Fruit fly (Drosophila melanogaster) whole organism, pupa: Measurements from ENCODE around the gene CG43219.

Source experiments
- CG15710 ChIP-seq: fragments of 200-800 bp; sonication (Bioruptor generic); optimal IDR thresholded peaks from 2 replicates; lab custom pipeline; 2018; ENCODE audit warnings: missing biosample characterization, mild to moderate bottlenecking, missing genetic modification characterization, moderate library complexity
- CG34367 ChIP-seq: fragments of 200-800 bp; sonication (Bioruptor generic); optimal IDR thresholded peaks from 2 replicates; lab custom pipeline; 2018; ENCODE audit warnings: missing biosample characterization, mild to moderate bottlenecking, missing genetic modification characterization
- CG8159 ChIP-seq: fragments of 200-800 bp; sonication (Bioruptor generic); optimal IDR thresholded peaks from 3 replicates; lab custom pipeline; 2018; ENCODE audit warnings: missing biosample characterization, mild to moderate bottlenecking, missing genetic modification characterization, moderate library complexity
- CG8301 ChIP-seq: fragments of 200-800 bp; sonication (Bioruptor generic); optimal IDR thresholded peaks from 2 replicates; lab custom pipeline; 2018; ENCODE audit warnings: missing biosample characterization, mild to moderate bottlenecking, missing genetic modification characterization
- D1 ChIP-seq: fragments of 200-800 bp; sonication (Bioruptor generic); optimal IDR thresholded peaks from 2 replicates; lab custom pipeline; 2018; ENCODE audit warnings: missing biosample characterization, mild to moderate bottlenecking, missing genetic modification characterization, moderate library complexity

- peak; percentile 51 for TF ChIP-seq D1
- no peak for TF ChIP-seq CG8159 (tag; lab: Kevin White, UChicago)
- TF ChIP-seq CG15710 (tag; lab: Kevin White, UChicago), result no peak
- TF ChIP-seq CG34367 (tag; lab: Kevin White, UChicago), result no peak
- TF ChIP-seq CG8301 (tag; lab: Kevin White, UChicago), result no peak
Measured at dm6 chr3L:21262426-21262825, 42.2 kb downstream of the CG43219 start.
